Worm (Caenorhabditis elegans): ENCODE data around the gene kin-20.
A peak's percentile ranks its signal among the peaks of the same experiment; 100 is the strongest.

DNA sequence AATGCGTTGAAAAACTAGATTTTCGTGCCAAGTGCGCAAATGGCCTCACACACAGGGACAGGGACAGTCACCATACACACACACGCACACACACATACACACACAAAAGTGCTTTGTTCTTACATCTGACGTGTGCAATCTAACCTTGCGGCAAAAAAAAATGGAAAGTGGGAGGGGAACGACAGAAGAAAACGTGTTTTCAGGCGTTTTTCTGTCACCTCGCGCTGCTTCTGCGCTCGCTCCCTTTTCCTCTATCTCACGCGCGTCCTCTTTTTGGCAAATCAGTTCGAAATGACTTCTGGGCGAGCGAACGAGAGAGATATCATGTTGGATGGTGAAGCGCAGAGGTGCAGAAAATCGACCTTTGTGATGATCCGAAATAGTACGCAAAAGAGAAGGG, 3.5 kb downstream of the kin-20 start:
- TF ChIP-seq snpc-4 (tag; optimal IDR thresholded peaks at IDR 0.05) (no peak), ceh-43 (GFP tag; optimal IDR thresholded peaks at IDR 0.05) (no peak), unc-120 (tag; optimal IDR thresholded peaks at IDR 0.05; ENCODE audit: poor library complexity, severe bottlenecking) (peak; percentile 5), lsy-2 (tag; optimal IDR thresholded peaks at IDR 0.05) (no peak), ztf-11 (tag; optimal IDR thresholded peaks at IDR 0.05) (no peak), M03D4.4 (tag; optimal IDR thresholded peaks at IDR 0.05) (no peak), sptf-1 (tag; optimal IDR thresholded peaks at IDR 0.05) (no peak), sem-2 (GFP tag; optimal IDR thresholded peaks at IDR 0.05) (peak; percentile 15)

Measured in whole organism, mixed stage, embryonic.